Worm (Caenorhabditis elegans): ENCODE measurements around the gene C16C10.1.

Gene C16C10.1

DNA sequence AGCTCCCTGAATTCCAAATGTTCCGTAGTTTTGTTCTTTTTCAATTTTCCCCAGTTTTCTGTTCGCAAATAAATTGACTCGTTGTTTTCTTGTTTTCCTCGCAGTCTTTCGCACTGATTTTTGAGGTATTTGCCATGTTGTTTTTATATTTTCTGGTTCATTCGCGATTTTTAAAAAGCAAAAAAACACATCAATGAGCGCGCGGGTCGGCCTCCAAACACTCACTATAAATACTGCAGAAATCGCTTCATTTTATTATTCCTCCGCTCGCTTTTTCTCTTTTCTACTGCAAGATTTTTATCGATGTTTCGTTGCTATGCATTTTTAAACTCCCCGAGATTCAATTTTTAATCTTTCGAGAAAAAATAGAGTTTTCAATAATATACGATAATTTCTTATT lies 28.4 kb downstream of the C16C10.1 start:
- TF ChIP-seq dmd-4 (tag; optimal IDR thresholded peaks at IDR 0.05): no peak
- TF ChIP-seq unc-39 (tag; optimal IDR thresholded peaks at IDR 0.05): no peak
- TF ChIP-seq nhr-23 (tag; optimal IDR thresholded peaks at IDR 0.05): no peak
- no peak for TF ChIP-seq nhr-77 (tag; optimal IDR thresholded peaks at IDR 0.05)
- TF ChIP-seq sma-3 (GFP tag; optimal IDR thresholded peaks at IDR 0.05): no peak
- no peak for TF ChIP-seq sem-4 (tag; optimal IDR thresholded peaks at IDR 0.05)
- no peak for TF ChIP-seq nhr-129 (tag; optimal IDR thresholded peaks at IDR 0.05)
- no peak for TF ChIP-seq elt-3 (tag; optimal IDR thresholded peaks at IDR 0.05)
- TF ChIP-seq snpc-4 (tag; optimal IDR thresholded peaks at IDR 0.05): no peak
- TF ChIP-seq alr-1 (tag; optimal IDR thresholded peaks at IDR 0.05): no peak
- TF ChIP-seq nhr-25 (tag; optimal IDR thresholded peaks at IDR 0.05): no peak

- no peak for TF ChIP-seq Y55F3AM.14 (GFP tag; optimal IDR thresholded peaks at IDR 0.05)
- no peak for TF ChIP-seq fos-1 (tag; optimal IDR thresholded peaks at IDR 0.05)
- no peak for TF ChIP-seq zag-1 (tag; optimal IDR thresholded peaks at IDR 0.05)
- TF ChIP-seq F13H6.1 (tag; optimal IDR thresholded peaks at IDR 0.05): no peak
Measured at ce11 chrIII:4152309-4152708, 28.9 kb downstream of the C16C10.1 start.

- no peak for TF ChIP-seq ztf-1 (GFP tag; conservative IDR thresholded peaks at IDR 0.05)
- peak in 1 of 2 experiments; percentile 39 for TF ChIP-seq lsy-2 (tag; optimal IDR thresholded peaks at IDR 0.05)
- no peak for TF ChIP-seq unc-39 (tag; optimal IDR thresholded peaks at IDR 0.05)
- no peak for TF ChIP-seq elt-3 (tag; optimal IDR thresholded peaks at IDR 0.05)
- no peak for TF ChIP-seq sma-3 (GFP tag; optimal IDR thresholded peaks at IDR 0.05)
- peak; percentile 7 for TF ChIP-seq sma-9 (GFP tag; optimal IDR thresholded peaks at IDR 0.05)
- no peak for TF ChIP-seq sma-9 (tag; optimal IDR thresholded peaks at IDR 0.05)
- TF ChIP-seq unc-62 (GFP tag; optimal IDR thresholded peaks at IDR 0.05): no peak
- no peak for TF ChIP-seq nhr-23 (tag; optimal IDR thresholded peaks at IDR 0.05)
- no peak for TF ChIP-seq mdl-1 (tag; optimal IDR thresholded peaks at IDR 0.05)
- no peak for TF ChIP-seq C34F6.9 (tag; optimal IDR thresholded peaks at IDR 0.05)
Measured at ce11 chrIII:4151548-4152104, 29.6 kb downstream of the C16C10.1 start, which contains the start of the genes wht-3 and har-1. Gene wht-3, minus strand, starts transcription at chrIII:4151598. Gene har-1, plus strand, starts transcription at chrIII:4152054.

DNA sequence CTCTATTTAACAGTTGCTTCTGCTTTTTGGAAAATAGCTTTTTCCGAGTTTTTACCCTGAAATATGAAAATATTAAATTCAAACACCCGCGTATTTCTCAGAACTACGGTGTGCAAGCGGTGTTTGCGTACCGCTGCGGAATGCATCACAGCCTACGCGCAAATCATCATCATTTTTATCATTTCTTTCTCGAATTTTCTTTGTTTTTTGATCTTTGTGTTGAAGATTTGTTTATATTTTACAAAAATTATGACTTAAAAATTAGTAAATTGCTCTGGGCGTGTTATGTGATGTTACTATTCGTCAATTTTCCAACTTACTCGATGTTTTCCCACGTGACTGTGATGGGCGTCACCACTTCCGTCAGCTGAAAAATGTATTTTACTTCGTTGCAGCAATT lies 30.3 kb downstream of the C16C10.1 start:
- no peak for TF ChIP-seq unc-62 (GFP tag; optimal IDR thresholded peaks at IDR 0.05)
- TF ChIP-seq ceh-82 (tag; optimal IDR thresholded peaks at IDR 0.05): no peak
- TF ChIP-seq F13H6.1 (tag; optimal IDR thresholded peaks at IDR 0.05): peak; percentile 40
- no peak for TF ChIP-seq snpc-4 (tag; optimal IDR thresholded peaks at IDR 0.05)
- no peak for TF ChIP-seq nhr-12 (tag; optimal IDR thresholded peaks at IDR 0.05)
- no peak for TF ChIP-seq nhr-237 (tag; optimal IDR thresholded peaks at IDR 0.05)
- no peak for TF ChIP-seq peb-1 (tag; optimal IDR thresholded peaks at IDR 0.05)
- no peak for TF ChIP-seq mbf-1 (tag; optimal IDR thresholded peaks at IDR 0.05)
- TF ChIP-seq ceh-16 (tag; optimal IDR thresholded peaks at IDR 0.05): no peak
- TF ChIP-seq lsy-2 (tag; optimal IDR thresholded peaks at IDR 0.05): peak; percentile 93 to 99
- peak; percentile 77 for TF ChIP-seq sma-3 (GFP tag; optimal IDR thresholded peaks at IDR 0.05)
- no peak for TF ChIP-seq Y55F3AM.14 (GFP tag; optimal IDR thresholded peaks at IDR 0.05)
- no peak for TF ChIP-seq R02D3.7 (tag; optimal IDR thresholded peaks at IDR 0.05)
- TF ChIP-seq egl-27 (tag; optimal IDR thresholded peaks at IDR 0.05): no peak
- TF ChIP-seq nhr-25 (tag; optimal IDR thresholded peaks at IDR 0.05): no peak
- no peak for TF ChIP-seq sem-4 (tag; optimal IDR thresholded peaks at IDR 0.05)
- TF ChIP-seq ztf-1 (GFP tag; conservative IDR thresholded peaks at IDR 0.05): no peak
- TF ChIP-seq ZK546.5 (tag; optimal IDR thresholded peaks at IDR 0.05): no peak
- peak; percentile 3 for TF ChIP-seq ztf-4 (tag; optimal IDR thresholded peaks at IDR 0.05)
- no peak for TF ChIP-seq nhr-10 (tag; optimal IDR thresholded peaks at IDR 0.05)
- TF ChIP-seq aly-2 (tag; optimal IDR thresholded peaks at IDR 0.05): no peak
- TF ChIP-seq nhr-77 (tag; optimal IDR thresholded peaks at IDR 0.05): no peak
- peak; percentile 83 for TF ChIP-seq C34F6.9 (tag; optimal IDR thresholded peaks at IDR 0.05)
- TF ChIP-seq lin-39 (tag; optimal IDR thresholded peaks at IDR 0.05): no peak
- no peak for TF ChIP-seq nhr-23 (tag; optimal IDR thresholded peaks at IDR 0.05)
- TF ChIP-seq unc-55 (GFP tag; optimal IDR thresholded peaks at IDR 0.05): peak; percentile 88
- TF ChIP-seq fos-1 (tag; optimal IDR thresholded peaks at IDR 0.05): peak; percentile 68
- peak; percentile 73 for TF ChIP-seq sma-9 (GFP tag; optimal IDR thresholded peaks at IDR 0.05)
- no peak for TF ChIP-seq sma-9 (tag; optimal IDR thresholded peaks at IDR 0.05)
- TF ChIP-seq lin-13 (GFP tag; optimal IDR thresholded peaks at IDR 0.05): peak; percentile 61
- peak; percentile 74 for TF ChIP-seq crh-2 (tag; optimal IDR thresholded peaks at IDR 0.05)
- no peak for TF ChIP-seq zag-1 (tag; optimal IDR thresholded peaks at IDR 0.05)
- TF ChIP-seq gmeb-1 (tag; optimal IDR thresholded peaks at IDR 0.05): peak; percentile 96
- peak; percentile 32 for TF ChIP-seq blmp-1 (tag; optimal IDR thresholded peaks at IDR 0.05; ENCODE audit: insufficient read depth)
- TF ChIP-seq nhr-21 (tag; optimal IDR thresholded peaks at IDR 0.05): peak; percentile 52
- TF ChIP-seq nhr-129 (tag; optimal IDR thresholded peaks at IDR 0.05): peak; percentile 72
- no peak for TF ChIP-seq alr-1 (tag; optimal IDR thresholded peaks at IDR 0.05)
- no peak for TF ChIP-seq nhr-6 (tag; optimal IDR thresholded peaks at IDR 0.05)
- TF ChIP-seq ama-1 (optimal IDR thresholded peaks at IDR 0.05): peak; percentile 56
- peak; percentile 54 for TF ChIP-seq lin-11 (tag; optimal IDR thresholded peaks at IDR 0.05)
- peak in 1 of 2 experiments; percentile 4 for TF ChIP-seq mdl-1 (tag; optimal IDR thresholded peaks at IDR 0.05)
- no peak for TF ChIP-seq skn-1 (tag; optimal IDR thresholded peaks at IDR 0.05)
